Fruit fly (Drosophila melanogaster): Measurements from ENCODE around the gene Rtel1.

Rtel1 gene

dm6 chrX:5698087-5698727 lies 49.3 kb upstream of the Rtel1 start, which contains the start of gene AdamTS-B (continued):
- TF ChIP-seq unc-4 (GFP tag; IDR thresholded peaks at IDR 0.05; ENCODE audit: partially characterized antibody) (no peak), CG2129 (GFP tag; IDR thresholded peaks at IDR 0.05; ENCODE audit: partially characterized antibody) (no peak), ci (GFP tag; IDR thresholded peaks at IDR 0.05) (no peak), wor (GFP tag; IDR thresholded peaks at IDR 0.05) (peak; percentile 24; the same call in 1 of the 2 replicates), CG4854 (GFP tag; optimal IDR thresholded peaks at IDR 0.05) (no peak), CG5180 (GFP tag; optimal IDR thresholded peaks at IDR 0.05) (peak; percentile 98), NK7.1 (GFP tag; optimal IDR thresholded peaks at IDR 0.05) (no peak), Ravus (GFP tag; IDR thresholded peaks at IDR 0.05) (no peak), NC2α (GFP tag; optimal IDR thresholded peaks at IDR 0.05) (no peak), CG8765 (GFP tag; IDR thresholded peaks at IDR 0.05) (no peak), lab (GFP tag; optimal IDR thresholded peaks at IDR 0.05) (peak; percentile 32), pho (GFP tag; optimal IDR thresholded peaks at IDR 0.05) (no peak), yki (optimal IDR thresholded peaks at IDR 0.05) (no peak), D (optimal IDR thresholded peaks at IDR 0.05) (no peak), D (GFP tag; optimal IDR thresholded peaks at IDR 0.05) (no peak), CG11456 (GFP tag; IDR thresholded peaks at IDR 0.05) (0 out of 3 replicates have a peak, but pooled peaks have one; percentile 40), so (GFP tag; IDR thresholded peaks at IDR 0.05) (0 out of 3 replicates have a peak, but pooled peaks have one; percentile 51), lbe (GFP tag; optimal IDR thresholded peaks at IDR 0.05) (peak; percentile 7), dan (GFP tag; IDR thresholded peaks at IDR 0.05) (no peak), HLH4C (GFP tag; IDR thresholded peaks at IDR 0.05; ENCODE audit: partially characterized antibody) (no peak), CG4730 (GFP tag; IDR thresholded peaks at IDR 0.05) (no peak), jigr1 (GFP tag; IDR thresholded peaks at IDR 0.05) (no peak), Mrtf (GFP tag; IDR thresholded peaks at IDR 0.05) (peak; percentile 36; the same call in 1 of the 3 replicates), tin (GFP tag; optimal IDR thresholded peaks at IDR 0.05) (peak; percentile 16), eve (GFP tag; optimal IDR thresholded peaks at IDR 0.05) (peak in 1 of 2 experiments; percentile 69), BEAF-32 (GFP tag; optimal IDR thresholded peaks at IDR 0.05) (no peak), CG17359 (tag; optimal IDR thresholded peaks at IDR 0.05) (peak; percentile 29), salm (tag; optimal IDR thresholded peaks at IDR 0.05) (no peak), CG11723 (GFP tag; optimal IDR thresholded peaks at IDR 0.05) (peak; percentile 4), Eip74EF (GFP tag; optimal IDR thresholded peaks at IDR 0.05) (no peak), CG34376 (GFP tag; optimal IDR thresholded peaks at IDR 0.05) (no peak), CG18764 (GFP tag; optimal IDR thresholded peaks at IDR 0.05) (no peak), Nf-YC (tag; optimal IDR thresholded peaks at IDR 0.05) (peak; percentile 25), ara (GFP tag; IDR thresholded peaks at IDR 0.05) (peak; percentile 5; the same call in 1 of the 2 replicates), B-H2 (GFP tag; optimal IDR thresholded peaks at IDR 0.05) (no peak), CG16813 (GFP tag; IDR thresholded peaks at IDR 0.05; ENCODE audit: partially characterized antibody) (no peak), Mes4 (GFP tag; optimal IDR thresholded peaks at IDR 0.05) (no peak), CG2120 (GFP tag; optimal IDR thresholded peaks at IDR 0.05) (peak; percentile 43), pan (optimal IDR thresholded peaks at IDR 0.05) (no peak), pan (GFP tag; optimal IDR thresholded peaks at IDR 0.05 in 1 of 2, IDR thresholded peaks at IDR 0.05 in 1 of 2) (peak in 1 of 2 experiments; percentile 41), CG12659 (GFP tag; optimal IDR thresholded peaks at IDR 0.05) (peak; percentile 41), Hmr (GFP tag; optimal IDR thresholded peaks at IDR 0.05) (peak; percentile 28), Atf6 (GFP tag; IDR thresholded peaks at IDR 0.05) (peak; percentile 56; the same call in 1 of the 2 replicates), CG6175 (GFP tag; IDR thresholded peaks at IDR 0.05) (no peak), NC2β (GFP tag; optimal IDR thresholded peaks at IDR 0.05) (no peak), hth (optimal IDR thresholded peaks at IDR 0.05) (no peak), caup (GFP tag; optimal IDR thresholded peaks at IDR 0.05; ENCODE audit: severe bottlenecking) (peak; percentile 9), CG11695 (GFP tag; IDR thresholded peaks at IDR 0.05) (peak; percentile 50; the same call in 2 of the 3 replicates), HLH3B (GFP tag; IDR thresholded peaks at IDR 0.05) (no peak), CG9215 (GFP tag; IDR thresholded peaks at IDR 0.05) (peak; percentile 28; the same call in 1 of the 2 replicates), chm (GFP tag; IDR thresholded peaks at IDR 0.05) (no peak)

Data from whole organism, embryonic.